Worm (Caenorhabditis elegans) whole organism, late embryonic: ENCODE measurements around the gene C29F9.8.

Source experiments
- C38D4.7 ChIP-seq: fragments of 200-800 bp; sonication (Bioruptor generic); optimal IDR thresholded peaks from 2 replicates; lab custom pipeline; 2018; ENCODE audit warnings: mild to moderate bottlenecking, missing genetic modification characterization, moderate library complexity, missing compliant biosample characterization
- F13H6.1 ChIP-seq: sonication (generic microtip); optimal IDR thresholded peaks from 2 replicates; lab custom pipeline; 2016; ENCODE audit warnings: missing genetic modification characterization, missing compliant biosample characterization
- K09A11.1 ChIP-seq: sonication (generic microtip); optimal IDR thresholded peaks from 2 replicates; lab custom pipeline; 2017; ENCODE audit warnings: antibody characterized with exemption, mild to moderate bottlenecking, missing genetic modification characterization, missing compliant biosample characterization; ENCODE audit not compliant: insufficient read depth
- ceh-18 ChIP-seq: sonication (generic microtip); optimal IDR thresholded peaks from 2 replicates; lab custom pipeline; 2016; ENCODE audit warnings: missing genetic modification characterization, missing compliant biosample characterization
- ceh-22 ChIP-seq: sonication (generic microtip); optimal IDR thresholded peaks from 2 replicates; lab custom pipeline; 2017; ENCODE audit warnings: missing biosample characterization, missing genetic modification characterization
- ceh-48 ChIP-seq: sonication (generic microtip); optimal IDR thresholded peaks from 2 replicates; lab custom pipeline; 2016; ENCODE audit warnings: missing genetic modification characterization, inconsistent platforms, missing compliant biosample characterization
- ceh-9 ChIP-seq: sonication (generic microtip); optimal IDR thresholded peaks from 2 replicates; lab custom pipeline; 2016; ENCODE audit warnings: mild to moderate bottlenecking, missing genetic modification characterization, inconsistent platforms, missing compliant biosample characterization
- dmd-4 ChIP-seq: sonication (generic microtip); optimal IDR thresholded peaks from 2 replicates; lab custom pipeline; 2016; ENCODE audit warnings: borderline replicate concordance, missing genetic modification characterization, missing compliant biosample characterization
- dve-1 ChIP-seq: sonication (generic microtip); optimal IDR thresholded peaks from 2 replicates; lab custom pipeline; 2017; ENCODE audit warnings: antibody characterized with exemption, mild to moderate bottlenecking, missing genetic modification characterization, missing compliant biosample characterization
- ets-4 ChIP-seq: sonication (generic microtip); optimal IDR thresholded peaks from 2 replicates; lab custom pipeline; 2016; ENCODE audit warnings: missing genetic modification characterization, missing compliant biosample characterization
- fkh-10 ChIP-seq: fragments of 150-350 bp; optimal IDR thresholded peaks from 2 replicates; lab custom pipeline; 2014; ENCODE audit warnings: missing biosample characterization, missing genetic modification reagents, missing genetic modification characterization
- gmeb-2 ChIP-seq: sonication (generic microtip); optimal IDR thresholded peaks from 2 replicates; lab custom pipeline; 2016; ENCODE audit warnings: missing genetic modification characterization, inconsistent platforms, missing compliant biosample characterization
- hlh-13 ChIP-seq: fragments of 200-800 bp; sonication (Bioruptor generic); optimal IDR thresholded peaks from 2 replicates; lab custom pipeline; 2018; ENCODE audit warnings: mild to moderate bottlenecking, missing genetic modification characterization, missing compliant biosample characterization
- hlh-30 ChIP-seq: sonication (generic microtip); optimal IDR thresholded peaks from 2 replicates; lab custom pipeline; 2017; ENCODE audit warnings: antibody characterized with exemption, missing genetic modification characterization, missing compliant biosample characterization; ENCODE audit not compliant: insufficient read depth
- hlh-8 ChIP-seq: sonication (generic microtip); optimal IDR thresholded peaks from 2 replicates; lab custom pipeline; 2016; ENCODE audit warnings: missing genotype, missing genetic modification characterization, missing compliant biosample characterization
- lim-6 ChIP-seq: sonication (generic microtip); optimal IDR thresholded peaks from 2 replicates; lab custom pipeline; 2016; ENCODE audit warnings: missing genetic modification characterization, missing compliant biosample characterization
- mec-3 ChIP-seq: sonication (generic microtip); optimal IDR thresholded peaks from 2 replicates; lab custom pipeline; 2016; ENCODE audit warnings: borderline replicate concordance, missing genetic modification characterization, missing compliant biosample characterization
- npax-4 ChIP-seq: sonication (generic microtip); optimal IDR thresholded peaks from 2 replicates; lab custom pipeline; 2016; ENCODE audit warnings: missing genetic modification characterization, missing compliant biosample characterization
- odd-2 ChIP-seq: sonication (generic microtip); optimal IDR thresholded peaks from 2 replicates; lab custom pipeline; 2017; ENCODE audit warnings: antibody characterized with exemption, mild to moderate bottlenecking, missing genetic modification characterization, missing compliant biosample characterization
- pag-3 ChIP-seq: sonication (generic microtip); optimal IDR thresholded peaks from 2 replicates; lab custom pipeline; 2016; ENCODE audit warnings: missing compliant biosample characterization, missing genetic modification characterization, borderline replicate concordance
- pha-2 ChIP-seq: sonication (generic microtip); optimal IDR thresholded peaks from 2 replicates; lab custom pipeline; 2017; ENCODE audit warnings: mild to moderate bottlenecking, missing genetic modification characterization, missing compliant biosample characterization
- pha-4 ChIP-seq: fragments of 150-350 bp; optimal IDR thresholded peaks from 2 replicates; lab custom pipeline; 2018; ENCODE audit warnings: missing biosample characterization, missing genetic modification reagents, missing genetic modification characterization
- pqm-1 ChIP-seq: sonication (generic microtip); optimal IDR thresholded peaks from 2 replicates; lab custom pipeline; 2016; ENCODE audit warnings: missing genetic modification characterization, missing compliant biosample characterization
- rnt-1 ChIP-seq: sonication (generic microtip); optimal IDR thresholded peaks from 2 replicates; lab custom pipeline; 2016; ENCODE audit warnings: missing genetic modification characterization, missing compliant biosample characterization
- sdc-2 ChIP-seq: sonication (generic microtip); optimal IDR thresholded peaks from 2 replicates; lab custom pipeline; 2016; ENCODE audit warnings: missing genotype, missing genetic modification characterization, missing compliant biosample characterization
- sox-4 ChIP-seq: sonication (generic microtip); optimal IDR thresholded peaks from 2 replicates; lab custom pipeline; 2017; ENCODE audit warnings: mild to moderate bottlenecking, missing genetic modification characterization, inconsistent platforms, missing compliant biosample characterization
- tbx-7 ChIP-seq: sonication (generic microtip); optimal IDR thresholded peaks from 2 replicates; lab custom pipeline; 2016; ENCODE audit warnings: missing genotype, missing genetic modification characterization, missing compliant biosample characterization
- unc-42 ChIP-seq: sonication (generic microtip); optimal IDR thresholded peaks from 2 replicates; lab custom pipeline; 2016; ENCODE audit warnings: missing genotype, missing genetic modification characterization, missing compliant biosample characterization
- unc-86 ChIP-seq: sonication (generic microtip); optimal IDR thresholded peaks from 2 replicates; lab custom pipeline; 2016; ENCODE audit warnings: missing genetic modification characterization, missing compliant biosample characterization

The C29F9.8 gene

DNA sequence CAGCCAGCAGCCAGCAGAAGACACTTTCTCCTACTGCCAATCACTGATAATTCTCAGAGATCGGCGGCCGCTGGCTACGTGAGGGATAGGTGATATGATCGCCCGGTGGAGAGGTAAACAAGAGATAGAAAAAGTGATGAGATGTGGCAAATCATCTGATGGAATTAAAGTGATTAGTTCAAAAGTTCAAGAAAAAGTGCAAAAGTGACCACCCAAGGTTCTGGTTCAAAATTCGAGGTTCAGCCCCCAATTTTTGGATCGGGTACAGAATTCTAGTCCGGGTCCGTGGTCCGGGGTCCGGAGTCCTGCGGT is 31.3 kb downstream of the C29F9.8 start:
- TF ChIP-seq pqm-1 (tag; lab: Kevin White, UChicago) (no peak), lim-6 (tag; lab: Kevin White, UChicago) (no peak), ceh-18 (peak; percentile 8), C38D4.7 (no peak)

DNA sequence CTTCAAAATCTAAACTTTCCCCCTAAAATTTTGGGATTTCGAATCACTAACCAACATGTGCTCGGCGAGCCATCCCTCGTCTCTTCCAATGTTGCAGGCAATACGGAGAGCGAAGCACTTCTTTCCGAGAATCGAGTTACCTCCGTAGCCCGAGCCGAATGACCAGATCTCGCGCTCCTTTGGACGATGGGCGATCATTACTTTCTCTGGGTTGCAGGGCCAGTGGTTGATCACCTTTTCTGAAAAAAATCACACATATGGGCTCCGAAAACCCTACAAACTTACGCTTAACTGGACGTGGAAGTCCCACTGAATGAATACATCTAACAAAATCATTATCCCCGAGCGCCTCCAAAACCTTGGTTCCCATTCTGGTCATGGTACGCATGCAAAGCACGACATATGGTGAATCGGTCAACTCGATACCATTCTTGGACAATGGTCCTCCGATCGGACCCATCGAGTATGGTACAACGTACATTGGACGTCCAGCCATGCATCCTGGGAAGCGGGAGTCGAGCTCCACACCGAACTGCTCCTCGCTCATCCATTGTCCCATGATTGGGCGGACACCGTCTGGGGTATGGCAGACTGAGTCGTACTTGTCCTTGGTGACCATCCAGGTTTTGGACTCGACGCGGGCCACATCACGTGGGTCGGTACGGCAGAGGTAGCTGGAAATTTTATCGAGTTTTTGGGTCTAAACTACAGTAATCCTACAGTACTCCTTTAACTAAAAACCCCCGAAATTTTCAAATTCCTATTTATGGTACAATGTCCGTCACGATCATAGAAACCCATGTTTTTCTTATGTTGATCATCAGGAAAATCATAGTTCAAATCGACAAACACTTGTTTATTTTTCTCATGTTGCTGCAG is 31.9 kb downstream of the C29F9.8 start:
- TF ChIP-seq mec-3 (tag; lab: Kevin White, UChicago) = peak; percentile 9
- TF ChIP-seq ets-4 (tag; lab: Kevin White, UChicago) = no peak
- no peak for TF ChIP-seq tbx-7
- TF ChIP-seq ceh-22 (tag; lab: Kevin White, UChicago) = no peak
- TF ChIP-seq pha-4 (tag; lab: Kevin White, UChicago) = no peak
- TF ChIP-seq F13H6.1 (tag; lab: Kevin White, UChicago) = no peak

DNA sequence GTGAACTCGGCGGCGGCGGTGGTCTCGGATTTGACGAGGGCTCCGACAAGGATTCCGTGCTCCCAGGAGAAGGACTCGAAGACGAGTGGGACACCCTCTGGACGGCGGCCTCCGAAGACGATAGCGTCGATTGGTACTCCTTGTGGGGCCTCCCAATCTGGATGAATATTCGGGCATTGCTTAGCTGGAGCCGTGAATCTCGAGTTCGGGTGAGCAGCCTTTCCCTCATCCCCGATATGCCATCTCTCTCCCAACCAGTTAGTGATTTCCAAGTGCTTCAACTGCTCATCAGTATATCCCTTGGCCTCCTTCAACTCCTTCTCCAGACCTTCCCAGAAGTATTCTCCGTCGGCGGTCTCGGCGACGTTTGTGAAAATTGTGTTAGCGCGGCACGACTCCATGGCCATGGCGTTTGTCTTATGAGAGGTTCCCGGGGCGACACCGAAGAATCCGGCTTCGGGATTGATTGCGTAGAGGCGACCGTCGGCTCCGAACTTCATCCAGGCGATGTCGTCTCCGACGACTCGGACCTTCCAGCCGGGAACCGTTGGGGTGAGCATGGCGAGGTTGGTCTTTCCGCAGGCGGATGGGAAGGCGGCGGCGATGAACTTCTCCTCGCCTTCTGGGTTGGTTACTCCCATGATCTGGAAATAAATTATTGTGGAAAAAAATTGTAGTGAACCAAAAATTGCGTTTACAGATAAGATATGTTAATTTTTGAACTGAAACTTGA is 33.2 kb downstream of the C29F9.8 start:
- TF ChIP-seq sdc-2 (tag; lab: Kevin White, UChicago) (peak; percentile 4), ceh-18 (no peak)

DNA sequence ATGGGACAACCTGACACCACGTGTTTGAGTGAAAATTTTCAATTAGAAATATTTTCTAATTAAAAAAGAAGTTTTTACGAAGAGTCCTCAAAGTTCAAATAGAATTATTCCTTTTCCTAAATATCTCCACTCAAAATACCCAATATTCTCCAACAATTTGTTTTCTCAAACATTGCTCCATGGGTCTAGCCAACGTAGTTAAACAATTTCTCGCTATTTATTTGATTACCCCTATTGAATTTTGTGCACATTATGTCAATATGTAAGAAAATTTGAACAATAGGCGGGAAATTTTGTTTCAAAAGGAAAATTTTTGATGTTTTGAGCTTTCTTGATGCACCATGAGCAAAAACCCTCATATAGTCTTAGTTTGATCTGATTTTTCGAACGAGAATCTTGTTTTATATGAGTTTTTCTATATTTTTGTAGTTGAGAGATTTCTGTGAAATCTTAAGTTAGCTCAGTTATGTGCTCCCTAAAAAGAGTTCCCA is 34.5 kb downstream of the C29F9.8 start:
- TF ChIP-seq sox-4 (tag; lab: Kevin White, UChicago) (no peak), unc-42 (tag; lab: Kevin White, UChicago) (peak; percentile 46), sdc-2 (tag; lab: Kevin White, UChicago) (no peak), odd-2 (no peak), ceh-48 (tag; lab: Kevin White, UChicago) (no peak)

DNA sequence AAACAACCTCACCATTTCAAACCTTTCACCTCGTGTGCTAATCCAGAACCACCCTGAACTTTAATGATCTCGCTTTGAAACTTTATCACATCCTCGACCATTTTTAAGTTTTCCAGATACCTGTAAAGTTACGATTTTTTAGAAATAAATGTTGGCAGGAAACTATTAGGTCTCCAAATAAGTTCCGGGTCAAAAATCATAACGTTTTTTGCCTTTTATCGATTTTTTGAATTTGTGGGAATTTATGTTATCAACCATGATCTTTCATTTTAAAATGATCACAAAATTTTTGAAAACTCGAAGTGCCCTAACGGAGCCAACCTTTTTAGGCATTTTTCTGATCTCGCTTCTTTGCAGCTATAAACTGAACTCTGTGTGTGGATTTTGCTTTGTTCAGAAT is 35.9 kb downstream of the C29F9.8 start, which contains the start of gene btb-5:
Gene btb-5 (minus strand): TSS at position 101 of the 400 bp plus-strand sequence.
- TF ChIP-seq dmd-4 (tag; lab: Kevin White, UChicago) = no peak
- TF ChIP-seq hlh-30 (tag; lab: Kevin White, UChicago) = no peak
- TF ChIP-seq K09A11.1 (tag; lab: Kevin White, UChicago) = no peak
- no peak for TF ChIP-seq npax-4
- no peak for TF ChIP-seq dve-1 (tag; lab: Kevin White, UChicago)
- TF ChIP-seq rnt-1 = no peak
- no peak for TF ChIP-seq fkh-10 (GFP tag; lab: Kevin White, UChicago)

DNA sequence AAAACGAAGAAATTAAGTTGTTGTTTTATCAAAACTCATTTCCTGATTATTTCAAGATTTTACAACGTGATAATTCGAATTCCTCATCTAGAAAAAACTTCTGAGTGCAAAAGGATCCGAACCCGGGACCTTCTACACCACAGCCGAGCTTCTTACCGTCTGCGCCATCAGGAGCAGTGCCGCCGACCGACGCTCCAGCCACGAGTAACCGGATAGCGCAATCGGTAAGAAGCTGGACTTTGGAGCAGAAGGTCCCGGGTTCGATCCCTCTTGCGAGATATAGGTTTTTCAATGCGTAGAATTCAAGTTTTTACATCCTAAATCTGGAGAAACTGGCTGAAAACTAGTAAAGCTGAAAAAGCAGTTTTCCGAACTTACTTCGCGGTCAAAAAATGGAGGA is 43.2 kb downstream of the C29F9.8 start:
- TF ChIP-seq pha-2 (tag; lab: Kevin White, UChicago) = no peak
- TF ChIP-seq gmeb-2 = no peak
- TF ChIP-seq pag-3 (tag; lab: Kevin White, UChicago) = no peak
- no peak for TF ChIP-seq lim-6 (tag; lab: Kevin White, UChicago)
- TF ChIP-seq hlh-13 = no peak
- no peak for TF ChIP-seq rnt-1
- TF ChIP-seq tbx-7 = no peak
- TF ChIP-seq unc-86 (tag; lab: Kevin White, UChicago) = no peak
- TF ChIP-seq hlh-8 = no peak
- TF ChIP-seq ceh-9 (tag; lab: Kevin White, UChicago) = no peak
